Worm (Caenorhabditis elegans) whole organism, L4 larva: ENCODE data around the gene ZK1320.5.

Experiments used
- F44E2.7 ChIP-seq: fragments of 200-800 bp; sonication (Bioruptor generic); IDR thresholded peaks from 2 replicates; pipeline ENCODE4 v2.1.2; 2022; ENCODE audit warnings: missing genetic modification characterization, missing compliant biosample characterization
- T20F7.1 ChIP-seq: fragments of 200-800 bp; sonication (Bioruptor generic); optimal IDR thresholded peaks from 2 replicates; lab custom pipeline; 2018; ENCODE audit warnings: mild to moderate bottlenecking, missing genetic modification characterization, missing compliant biosample characterization
- Y48G9A.11 ChIP-seq: fragments of 200-800 bp; sonication (Bioruptor generic); IDR thresholded peaks from 2 replicates; pipeline ENCODE4 v1.3.6; 2022; ENCODE audit warnings: missing genetic modification reagents, missing genetic modification characterization, missing compliant biosample characterization
- Y75B8A.6 ChIP-seq: fragments of 200-800 bp; sonication (Bioruptor generic); IDR thresholded peaks from 2 replicates; pipeline ENCODE4 v1.3.6; 2022; ENCODE audit warnings: missing genetic modification reagents, missing genetic modification characterization, missing compliant biosample characterization
- aha-1 ChIP-seq: fragments of 150-350 bp; peaks from one replicate; lab custom pipeline; 2014; ENCODE audit warnings: missing biosample characterization, missing genetic modification characterization
- ama-1 ChIP-seq: fragments of 150-350 bp; optimal IDR thresholded peaks from 2 replicates; lab custom pipeline; 2014; ENCODE audit warnings: inconsistent platforms, mixed read lengths
- attf-4 ChIP-seq: sonication (generic microtip); optimal IDR thresholded peaks from 3 replicates; lab custom pipeline; 2017; ENCODE audit warnings: missing biosample characterization, missing genetic modification characterization
- ceh-20 ChIP-seq: fragments of 200-800 bp; sonication (Bioruptor generic); IDR thresholded peaks from 2 replicates; pipeline ENCODE4 v1.3.6; 2022; ENCODE audit warnings: missing genetic modification reagents, missing genetic modification characterization, missing compliant biosample characterization
- ceh-44 ChIP-seq: fragments of 200-800 bp; sonication (Bioruptor generic); IDR thresholded peaks from 2 replicates; pipeline ENCODE4 v1.3.6; 2022; ENCODE audit warnings: missing genetic modification reagents, missing genetic modification characterization, missing compliant biosample characterization
- ceh-62 ChIP-seq: sonication (generic microtip); optimal IDR thresholded peaks from 2 replicates; lab custom pipeline; 2017; ENCODE audit warnings: missing biosample characterization, missing genetic modification characterization
- ctbp-1 ChIP-seq: fragments of 200-800 bp; sonication (Bioruptor generic); IDR thresholded peaks from 2 replicates; pipeline ENCODE4 v1.3.6; 2022; ENCODE audit warnings: missing genetic modification reagents, missing genetic modification characterization, missing compliant biosample characterization
- daf-16 ChIP-seq, 3 experiments: sonication (generic microtip); optimal IDR thresholded peaks; 2 replicates each; lab custom pipeline; 2016 to 2017; ENCODE audit warnings: missing genetic modification characterization in 3 of 3, missing genetic modification reagents in 3 of 3, mild to moderate bottlenecking in 2 of 3, missing compliant biosample characterization in 2 of 3, missing biosample characterization in 1 of 3, moderate library complexity in 1 of 3
- dmd-6 ChIP-seq: fragments of 200-800 bp; sonication (Bioruptor generic); IDR thresholded peaks from 2 replicates; pipeline ENCODE4 v1.3.6; 2022; ENCODE audit warnings: missing genetic modification reagents, missing genetic modification characterization, missing compliant biosample characterization
- dve-1 ChIP-seq: sonication (generic microtip); optimal IDR thresholded peaks from 2 replicates; lab custom pipeline; 2017; ENCODE audit warnings: antibody characterized with exemption, mild to moderate bottlenecking, missing genetic modification characterization, missing compliant biosample characterization; ENCODE audit not compliant: insufficient read depth
- egl-43 ChIP-seq: fragments of 200-800 bp; sonication (Bioruptor generic); IDR thresholded peaks from 2 replicates; pipeline ENCODE4 v1.3.6; 2022; ENCODE audit warnings: missing genetic modification reagents, missing genetic modification characterization, missing compliant biosample characterization
- fos-1 ChIP-seq: fragments of 150-350 bp; optimal IDR thresholded peaks from 2 replicates; lab custom pipeline; 2014; ENCODE audit warnings: missing biosample characterization, missing genetic modification characterization
- hif-1 ChIP-seq, 2 experiments: sonication (generic microtip); optimal IDR thresholded peaks; 2 replicates each; lab custom pipeline; 2016 to 2017; ENCODE audit warnings: missing compliant biosample characterization in 2 of 2, missing genetic modification characterization in 2 of 2, missing genetic modification reagents in 2 of 2, missing genotype in 2 of 2, mild to moderate bottlenecking in 1 of 2
- hlh-11 ChIP-seq: fragments of 200-800 bp; sonication (Bioruptor generic); optimal IDR thresholded peaks from 2 replicates; lab custom pipeline; 2018; ENCODE audit warnings: mild to moderate bottlenecking, missing genetic modification characterization, missing compliant biosample characterization
- hlh-30 ChIP-seq: sonication (generic microtip); optimal IDR thresholded peaks from 2 replicates; lab custom pipeline; 2017; ENCODE audit warnings: antibody characterized with exemption, mild to moderate bottlenecking, missing genetic modification characterization, missing compliant biosample characterization; ENCODE audit not compliant: insufficient read depth
- lin-1 ChIP-seq: fragments of 200-800 bp; sonication (Bioruptor generic); IDR thresholded peaks from 2 replicates; pipeline ENCODE4 v1.3.6; 2022; ENCODE audit warnings: missing genetic modification reagents, missing genetic modification characterization, missing compliant biosample characterization
- lin-13 ChIP-seq: fragments of 150-350 bp; optimal IDR thresholded peaks from 2 replicates; lab custom pipeline; 2014; ENCODE audit warnings: missing biosample characterization, missing genetic modification reagents, missing genetic modification characterization
- madf-5 ChIP-seq, 2 experiments: fragments of 200-800 bp; sonication (Bioruptor generic); IDR thresholded peaks; 2 replicates each; pipeline ENCODE4 v1.3.6; 2022; ENCODE audit warnings: missing compliant biosample characterization in 2 of 2, missing genetic modification characterization in 2 of 2
- madf-9 ChIP-seq: fragments of 200-800 bp; sonication (Bioruptor generic); conservative IDR thresholded peaks from 2 replicates; pipeline ENCODE4 v1.3.6; 2022; ENCODE audit warnings: missing genetic modification reagents, missing genetic modification characterization, missing compliant biosample characterization
- mdl-1 ChIP-seq, 2 experiments: fragments of 150-350 bp in 1 of 2; sonication (generic microtip) in 1 of 2; optimal IDR thresholded peaks; 2 replicates each; lab custom pipeline; 2014 to 2017; ENCODE audit warnings: missing biosample characterization in 2 of 2, missing genetic modification characterization in 2 of 2
- mep-1 ChIP-seq: fragments of 150-350 bp; sonication (generic microtip); optimal IDR thresholded peaks from 3 replicates; lab custom pipeline; 2014; ENCODE audit warnings: missing biosample characterization, missing genetic modification characterization
- nhr-102 ChIP-seq: sonication (generic microtip); optimal IDR thresholded peaks from 2 replicates; lab custom pipeline; 2016; ENCODE audit warnings: mild to moderate bottlenecking, missing genetic modification characterization, moderate library complexity, missing compliant biosample characterization
- nhr-11 ChIP-seq: fragments of 150-350 bp; optimal IDR thresholded peaks from 2 replicates; lab custom pipeline; 2014; ENCODE audit warnings: missing biosample characterization, missing genetic modification characterization
- nhr-28 ChIP-seq: fragments of 150-350 bp; optimal IDR thresholded peaks from 2 replicates; lab custom pipeline; 2014; ENCODE audit warnings: missing biosample characterization, missing genetic modification characterization
- nhr-6 ChIP-seq: fragments of 150-350 bp; optimal IDR thresholded peaks from 2 replicates; lab custom pipeline; 2014; ENCODE audit warnings: missing biosample characterization, missing genetic modification characterization
- pha-4 ChIP-seq, 2 experiments: fragments of 150-350 bp in 1 of 2; fragments of 200-800 bp in 1 of 2; sonication (Bioruptor generic) in 1 of 2; IDR thresholded peaks in 1 of 2; optimal IDR thresholded peaks in 1 of 2; 2 replicates each; pipeline versions ENCODE4 v1.3.6 to Lab custom; 2014 to 2022; ENCODE audit warnings: missing genetic modification characterization in 2 of 2, missing genetic modification reagents in 2 of 2, missing biosample characterization in 1 of 2, missing compliant biosample characterization in 1 of 2
- php-3 ChIP-seq: fragments of 200-800 bp; sonication (Bioruptor generic); IDR thresholded peaks from 2 replicates; pipeline ENCODE4 v1.3.6; 2022; ENCODE audit warnings: missing genetic modification reagents, missing genetic modification characterization, missing compliant biosample characterization
- saeg-2 ChIP-seq: fragments of 200-800 bp; sonication (Bioruptor generic); IDR thresholded peaks from 2 replicates; pipeline ENCODE4 v1.3.6; 2022; ENCODE audit warnings: missing genetic modification reagents, missing genetic modification characterization, missing compliant biosample characterization
- sdz-12 ChIP-seq: fragments of 200-800 bp; sonication (Bioruptor generic); optimal IDR thresholded peaks from 2 replicates; lab custom pipeline; 2018; ENCODE audit warnings: mild to moderate bottlenecking, missing genetic modification characterization, missing compliant biosample characterization
- set-16 ChIP-seq: fragments of 200-800 bp; sonication (Bioruptor generic); IDR thresholded peaks from 2 replicates; pipeline ENCODE4 v1.3.6; 2022; ENCODE audit warnings: missing genetic modification reagents, missing genetic modification characterization, missing compliant biosample characterization
- skn-1 ChIP-seq: fragments of 150-350 bp; optimal IDR thresholded peaks from 2 replicates; lab custom pipeline; 2014; ENCODE audit warnings: missing biosample characterization, missing genetic modification characterization
- snpc-1.2 ChIP-seq: fragments of 200-800 bp; sonication (Bioruptor generic); IDR thresholded peaks from 2 replicates; pipeline ENCODE4 v1.3.6; 2022; ENCODE audit warnings: missing genetic modification reagents, missing genetic modification characterization, missing compliant biosample characterization
- unc-130 ChIP-seq: sonication (generic microtip); optimal IDR thresholded peaks from 2 replicates; lab custom pipeline; 2016; ENCODE audit warnings: missing genetic modification reagents, missing genetic modification characterization, missing compliant biosample characterization
- unc-62 ChIP-seq, 3 experiments: fragments of 150-350 bp in 1 of 3; sonication (generic microtip); optimal IDR thresholded peaks in 2 of 3; peaks in 1 of 3; 1 replicate in 1 of 3; 2 replicates in 2 of 3; lab custom pipeline; 2014 to 2017; ENCODE audit warnings: missing biosample characterization in 3 of 3, missing genetic modification characterization in 3 of 3, missing genetic modification reagents in 3 of 3, missing genotype in 1 of 3
- zag-1 ChIP-seq: fragments of 150-350 bp; optimal IDR thresholded peaks from 2 replicates; lab custom pipeline; 2014; ENCODE audit warnings: missing biosample characterization, missing genetic modification characterization
- zfp-2 ChIP-seq: sonication (generic microtip); optimal IDR thresholded peaks from 2 replicates; lab custom pipeline; 2016; ENCODE audit warnings: mild to moderate bottlenecking, missing genetic modification characterization, missing compliant biosample characterization
- zfp-3 ChIP-seq: fragments of 200-800 bp; sonication (Bioruptor generic); conservative IDR thresholded peaks from 2 replicates; pipeline ENCODE4 v1.3.6; 2022; ENCODE audit warnings: missing genetic modification reagents, missing genetic modification characterization, missing compliant biosample characterization
- ztf-7 ChIP-seq: fragments of 150-350 bp; optimal IDR thresholded peaks from 2 replicates; lab custom pipeline; 2014; ENCODE audit warnings: missing biosample characterization, missing genetic modification characterization

Gene ZK1320.5

ce11 chrII:9621913-9622348, 43.5 kb downstream of the ZK1320.5 start (continued):
- peak; percentile 1 for TF ChIP-seq nhr-102 (tag; lab: Kevin White, UChicago)
- peak; percentile 39 for TF ChIP-seq mep-1 (tag; lab: Kevin White, UChicago)
- peak; percentile 22 for TF ChIP-seq nhr-11 (tag; lab: Kevin White, UChicago)
- TF ChIP-seq daf-16 (GFP tag; optimal IDR thresholded peaks at IDR 0.05; lab: Kevin White, UChicago), result peak in 1 of 2 experiments; percentile 34
- TF ChIP-seq daf-16 (tag; optimal IDR thresholded peaks at IDR 0.05; lab: Kevin White, UChicago), result peak; percentile 29
- TF ChIP-seq F44E2.7 (GFP tag; lab: Robert Waterston, UW), result no peak
- peak; percentile 63 for TF ChIP-seq dve-1 (tag; lab: Kevin White, UChicago)
- TF ChIP-seq hif-1 (tag; optimal IDR thresholded peaks at IDR 0.05; lab: Kevin White, UChicago), result peak in 1 of 2 experiments; percentile 12
- 0 out of 2 replicates have a peak, but pooled peaks have one; percentile 27 for TF ChIP-seq snpc-1.2 (GFP tag; lab: Robert Waterston, UW)

DNA sequence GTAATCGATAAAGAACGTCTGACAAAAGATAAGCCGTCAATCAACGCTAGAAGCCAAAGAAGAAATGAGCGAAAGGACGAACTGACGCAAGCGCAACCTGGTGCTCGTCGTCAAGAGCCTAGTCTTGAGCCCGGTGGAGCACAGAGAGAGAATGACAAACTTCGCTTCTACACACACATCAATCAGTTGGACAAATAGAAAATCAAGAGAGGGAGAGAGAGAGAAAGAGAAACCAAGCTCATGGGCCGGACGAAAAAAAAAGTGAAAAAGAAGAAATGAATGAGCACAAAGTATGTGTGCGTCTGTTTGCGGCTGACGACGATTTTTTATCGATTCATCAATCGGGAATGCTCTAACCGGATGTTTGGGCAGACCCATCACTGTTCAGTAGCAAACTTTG, 44.4 kb downstream of the ZK1320.5 start:
- TF ChIP-seq aha-1 (tag; lab: Kevin White, UChicago) (peak; percentile 96), ama-1 (peak; percentile 26), ceh-62 (tag; lab: Kevin White, UChicago) (no peak), Y48G9A.11 (no peak), Y75B8A.6 (no peak), nhr-6 (tag; lab: Kevin White, UChicago) (peak; percentile 7), sdz-12 (GFP tag; lab: Kevin White, UChicago) (no peak), egl-43 (GFP tag; lab: Robert Waterston, UW) (peak; percentile 57; the same call in 1 of the 2 replicates), nhr-11 (tag; lab: Kevin White, UChicago) (peak; percentile 67), nhr-28 (tag; lab: Kevin White, UChicago) (peak; percentile 37), unc-62 (GFP tag; optimal IDR thresholded peaks at IDR 0.05 in 1 of 2; lab: Kevin White, UChicago) (peak in 1 of 2 experiments; percentile 71), unc-62 (tag; optimal IDR thresholded peaks at IDR 0.05; lab: Kevin White, UChicago) (no peak), hlh-11 (tag; lab: Kevin White, UChicago) (peak; percentile 60), hif-1 (tag; optimal IDR thresholded peaks at IDR 0.05; lab: Kevin White, UChicago) (no peak), hlh-30 (tag; lab: Kevin White, UChicago) (peak; percentile 19), daf-16 (GFP tag; optimal IDR thresholded peaks at IDR 0.05; lab: Kevin White, UChicago) (peak in 1 of 2 experiments; percentile 50), daf-16 (tag; optimal IDR thresholded peaks at IDR 0.05; lab: Kevin White, UChicago) (no peak), fos-1 (tag; lab: Kevin White, UChicago) (no peak), ceh-44 (GFP tag; lab: Robert Waterston, UW) (no peak), set-16 (GFP tag; lab: Robert Waterston, UW) (peak; percentile 27; the same call in 1 of the 2 replicates), dmd-6 (GFP tag; lab: Robert Waterston, UW) (peak; percentile 16; the same call in 1 of the 2 replicates), pha-4 (GFP tag; IDR thresholded peaks at IDR 0.05; lab: Robert Waterston, UW) (no peak; the same call in none of the 2 replicates), pha-4 (tag; optimal IDR thresholded peaks at IDR 0.05; lab: Kevin White, UChicago) (peak; percentile 37), madf-5 (GFP tag; IDR thresholded peaks at IDR 0.05; lab: Robert Waterston, UW) (no peak), mdl-1 (tag; optimal IDR thresholded peaks at IDR 0.05; lab: Kevin White, UChicago) (peak in 1 of 2 experiments; percentile 11), zfp-2 (tag; lab: Kevin White, UChicago) (no peak)

DNA sequence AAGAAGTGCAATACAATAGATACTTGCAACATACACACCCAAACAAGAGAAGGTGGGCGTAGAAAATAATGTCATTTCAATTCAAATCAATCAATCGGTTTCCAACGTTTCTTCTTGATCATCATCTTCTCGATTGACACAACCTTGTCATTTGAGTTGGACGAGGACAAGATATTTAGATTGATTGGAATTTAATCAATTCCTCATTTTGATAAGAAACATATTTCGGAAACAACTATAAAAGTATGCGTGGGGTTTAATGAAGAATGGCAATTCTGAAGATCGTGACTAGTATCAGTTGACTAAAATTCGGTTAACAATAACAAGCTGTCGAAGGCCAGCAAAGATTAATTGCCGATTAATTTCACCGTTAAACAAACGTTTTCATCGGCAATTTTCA, 44.9 kb downstream of the ZK1320.5 start:
- TF ChIP-seq zfp-3 (GFP tag; lab: Robert Waterston, UW) (0 out of 2 replicates have a peak, but pooled peaks have one; percentile 10), dmd-6 (GFP tag; lab: Robert Waterston, UW) (peak; percentile 89), skn-1 (tag; lab: Kevin White, UChicago) (no peak), attf-4 (tag; lab: Kevin White, UChicago) (no peak), ceh-20 (GFP tag; lab: Robert Waterston, UW) (0 out of 2 replicates have a peak, but pooled peaks have one; percentile 32), ctbp-1 (GFP tag; lab: Robert Waterston, UW) (no peak), php-3 (peak; percentile 76), madf-9 (GFP tag; lab: Robert Waterston, UW) (no peak), zag-1 (tag; lab: Kevin White, UChicago) (no peak), unc-130 (GFP tag; lab: Kevin White, UChicago) (no peak), T20F7.1 (GFP tag; lab: Kevin White, UChicago) (peak; percentile 65), lin-13 (peak; percentile 21), lin-1 (GFP tag; lab: Robert Waterston, UW) (0 out of 2 replicates have a peak, but pooled peaks have one; percentile 10), saeg-2 (GFP tag; lab: Robert Waterston, UW) (no peak), daf-16 (GFP tag; optimal IDR thresholded peaks at IDR 0.05; lab: Kevin White, UChicago) (no peak), daf-16 (tag; optimal IDR thresholded peaks at IDR 0.05; lab: Kevin White, UChicago) (peak; percentile 19), nhr-102 (tag; lab: Kevin White, UChicago) (peak; percentile 12), ztf-7 (tag; lab: Kevin White, UChicago) (no peak)
